Worm (Caenorhabditis elegans): ENCODE results near the gene nlp-55.

DNA sequence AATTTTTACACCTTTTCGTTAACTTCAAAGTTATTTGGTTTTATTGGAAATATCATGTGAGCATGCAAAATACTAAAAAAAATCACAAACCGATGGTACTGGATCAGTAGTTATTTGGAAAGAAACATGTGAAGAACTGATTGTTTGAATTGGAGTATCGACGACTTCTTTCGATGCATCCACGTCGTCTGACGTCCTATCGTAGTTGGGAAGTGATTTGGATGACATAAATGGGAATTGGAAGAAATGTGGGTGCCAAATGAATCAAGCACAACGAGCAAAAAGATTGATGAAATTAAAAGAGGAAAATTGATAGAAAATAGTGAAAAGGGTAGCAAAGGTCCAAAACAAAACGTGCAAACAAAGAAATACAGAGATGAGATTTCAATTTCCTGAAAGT, 26.0 kb upstream of the nlp-55 start, which contains the start of gene shw-1:
- TF ChIP-seq nhr-28 (tag; optimal IDR thresholded peaks at IDR 0.05) = no peak
- no peak for TF ChIP-seq skn-1 (tag; optimal IDR thresholded peaks at IDR 0.05)
- no peak for TF ChIP-seq unc-62 (GFP tag; optimal IDR thresholded peaks at IDR 0.05)
- TF ChIP-seq ztf-11 (tag; optimal IDR thresholded peaks at IDR 0.05) = no peak
- no peak for TF ChIP-seq rnt-1 (tag; optimal IDR thresholded peaks at IDR 0.05)
- no peak for TF ChIP-seq lin-39 (tag; optimal IDR thresholded peaks at IDR 0.05)
- TF ChIP-seq nhr-12 (tag; optimal IDR thresholded peaks at IDR 0.05) = no peak
- TF ChIP-seq efl-1 (optimal IDR thresholded peaks at IDR 0.05) = no peak
- TF ChIP-seq efl-1 (GFP tag; optimal IDR thresholded peaks at IDR 0.05 in 1 of 2) = peak in 1 of 2 experiments; percentile 67
- no peak for TF ChIP-seq ama-1 (optimal IDR thresholded peaks at IDR 0.05)
